Worm (Caenorhabditis elegans) whole organism, late embryonic: ENCODE results near the gene Y75B8A.7.

Source experiments
- C08G9.2 ChIP-seq: sonication (generic microtip); optimal IDR thresholded peaks from 2 replicates; lab custom pipeline; 2016; ENCODE audit warnings: mild to moderate bottlenecking, missing genetic modification characterization, moderate library complexity, missing compliant biosample characterization
- K02D7.2 ChIP-seq: sonication (generic microtip); optimal IDR thresholded peaks from 2 replicates; lab custom pipeline; 2017; ENCODE audit warnings: mild to moderate bottlenecking, missing genetic modification characterization, missing compliant biosample characterization
- Y22D7AL.16 ChIP-seq: sonication (generic microtip); optimal IDR thresholded peaks from 2 replicates; lab custom pipeline; 2016; ENCODE audit warnings: missing genetic modification characterization, missing compliant biosample characterization
- ama-1 ChIP-seq: fragments of 150-350 bp; optimal IDR thresholded peaks from 2 replicates; lab custom pipeline; 2014
- ceh-18 ChIP-seq: sonication (generic microtip); optimal IDR thresholded peaks from 2 replicates; lab custom pipeline; 2016; ENCODE audit warnings: missing genetic modification characterization, missing compliant biosample characterization
- ceh-2 ChIP-seq: sonication (generic microtip); optimal IDR thresholded peaks from 2 replicates; lab custom pipeline; 2016; ENCODE audit warnings: missing genotype, missing genetic modification characterization, missing compliant biosample characterization
- ceh-22 ChIP-seq: sonication (generic microtip); optimal IDR thresholded peaks from 2 replicates; lab custom pipeline; 2017; ENCODE audit warnings: missing biosample characterization, missing genetic modification characterization
- ceh-30 ChIP-seq: fragments of 150-350 bp; optimal IDR thresholded peaks from 2 replicates; lab custom pipeline; 2014; ENCODE audit warnings: missing biosample characterization, missing genetic modification characterization
- ceh-31 ChIP-seq: sonication (generic microtip); optimal IDR thresholded peaks from 2 replicates; lab custom pipeline; 2016; ENCODE audit warnings: missing genetic modification characterization, missing compliant biosample characterization
- ceh-45 ChIP-seq: fragments of 200-800 bp; sonication (Bioruptor generic); IDR thresholded peaks from 2 replicates; pipeline ENCODE4 v1.3.6; 2022; ENCODE audit warnings: missing genetic modification reagents, missing genetic modification characterization, missing compliant biosample characterization
- ceh-6 ChIP-seq: fragments of 200-800 bp; sonication (Bioruptor generic); optimal IDR thresholded peaks from 2 replicates; lab custom pipeline; 2018; ENCODE audit warnings: mild to moderate bottlenecking, missing genetic modification characterization, missing compliant biosample characterization
- che-1 ChIP-seq: sonication (generic microtip); optimal IDR thresholded peaks from 2 replicates; lab custom pipeline; 2016; ENCODE audit warnings: mild to moderate bottlenecking, missing genetic modification characterization, missing compliant biosample characterization
- dmd-4 ChIP-seq: sonication (generic microtip); optimal IDR thresholded peaks from 2 replicates; lab custom pipeline; 2016; ENCODE audit warnings: borderline replicate concordance, missing genetic modification characterization, missing compliant biosample characterization
- dve-1 ChIP-seq: sonication (generic microtip); optimal IDR thresholded peaks from 2 replicates; lab custom pipeline; 2017; ENCODE audit warnings: antibody characterized with exemption, mild to moderate bottlenecking, missing genetic modification characterization, missing compliant biosample characterization
- ets-4 ChIP-seq: sonication (generic microtip); optimal IDR thresholded peaks from 2 replicates; lab custom pipeline; 2016; ENCODE audit warnings: missing genetic modification characterization, missing compliant biosample characterization
- fkh-6 ChIP-seq: sonication (generic microtip); optimal IDR thresholded peaks from 2 replicates; lab custom pipeline; 2016; ENCODE audit warnings: missing genetic modification characterization, missing compliant biosample characterization
- gmeb-2 ChIP-seq: sonication (generic microtip); optimal IDR thresholded peaks from 2 replicates; lab custom pipeline; 2016; ENCODE audit warnings: missing genetic modification characterization, inconsistent platforms, missing compliant biosample characterization
- hlh-13 ChIP-seq: fragments of 200-800 bp; sonication (Bioruptor generic); optimal IDR thresholded peaks from 2 replicates; lab custom pipeline; 2018; ENCODE audit warnings: mild to moderate bottlenecking, missing genetic modification characterization, missing compliant biosample characterization
- hlh-15 ChIP-seq: sonication (generic microtip); optimal IDR thresholded peaks from 2 replicates; lab custom pipeline; 2016; ENCODE audit warnings: missing genetic modification characterization, missing compliant biosample characterization
- lim-6 ChIP-seq: sonication (generic microtip); optimal IDR thresholded peaks from 2 replicates; lab custom pipeline; 2016; ENCODE audit warnings: missing genetic modification characterization, missing compliant biosample characterization
- nhr-11 ChIP-seq: fragments of 150-350 bp; optimal IDR thresholded peaks from 2 replicates; lab custom pipeline; 2014; ENCODE audit warnings: missing biosample characterization, missing genetic modification characterization
- nhr-232 ChIP-seq: sonication (generic microtip); optimal IDR thresholded peaks from 2 replicates; lab custom pipeline; 2016; ENCODE audit warnings: missing genetic modification characterization, missing compliant biosample characterization
- odd-2 ChIP-seq: sonication (generic microtip); optimal IDR thresholded peaks from 2 replicates; lab custom pipeline; 2017; ENCODE audit warnings: antibody characterized with exemption, mild to moderate bottlenecking, missing genetic modification characterization, missing compliant biosample characterization
- pat-9 ChIP-seq: fragments of 200-800 bp; sonication (Bioruptor generic); optimal IDR thresholded peaks from 2 replicates; lab custom pipeline; 2018; ENCODE audit warnings: mild to moderate bottlenecking, missing genetic modification characterization, moderate library complexity, missing compliant biosample characterization
- pha-2 ChIP-seq: sonication (generic microtip); optimal IDR thresholded peaks from 2 replicates; lab custom pipeline; 2017; ENCODE audit warnings: mild to moderate bottlenecking, missing genetic modification characterization, missing compliant biosample characterization
- pha-4 ChIP-seq: fragments of 150-350 bp; optimal IDR thresholded peaks from 2 replicates; lab custom pipeline; 2018; ENCODE audit warnings: missing biosample characterization, missing genetic modification reagents, missing genetic modification characterization
- pros-1 ChIP-seq: fragments of 150-350 bp; optimal IDR thresholded peaks from 2 replicates; lab custom pipeline; 2014; ENCODE audit warnings: missing biosample characterization, missing genetic modification reagents, missing genetic modification characterization
- ref-2 ChIP-seq: sonication (generic microtip); optimal IDR thresholded peaks from 2 replicates; lab custom pipeline; 2016; ENCODE audit warnings: missing genetic modification characterization, missing compliant biosample characterization
- sdc-2 ChIP-seq: sonication (generic microtip); optimal IDR thresholded peaks from 2 replicates; lab custom pipeline; 2016; ENCODE audit warnings: missing genotype, missing genetic modification characterization, missing compliant biosample characterization
- sox-2 ChIP-seq: fragments of 200-800 bp; sonication (Bioruptor generic); IDR thresholded peaks from 2 replicates; pipeline ENCODE4 v1.3.6; 2022; ENCODE audit warnings: missing genetic modification reagents, missing genetic modification characterization, missing compliant biosample characterization
- sox-4 ChIP-seq: sonication (generic microtip); optimal IDR thresholded peaks from 2 replicates; lab custom pipeline; 2017; ENCODE audit warnings: mild to moderate bottlenecking, missing genetic modification characterization, inconsistent platforms, missing compliant biosample characterization
- syd-9 ChIP-seq: sonication (generic microtip); optimal IDR thresholded peaks from 2 replicates; lab custom pipeline; 2016; ENCODE audit warnings: mild to moderate bottlenecking, missing genetic modification characterization, moderate library complexity, missing compliant biosample characterization
- tbx-7 ChIP-seq: sonication (generic microtip); optimal IDR thresholded peaks from 2 replicates; lab custom pipeline; 2016; ENCODE audit warnings: missing genotype, missing genetic modification characterization, missing compliant biosample characterization
- unc-42 ChIP-seq: sonication (generic microtip); optimal IDR thresholded peaks from 2 replicates; lab custom pipeline; 2016; ENCODE audit warnings: missing genotype, missing genetic modification characterization, missing compliant biosample characterization
- zip-5 ChIP-seq: sonication (generic microtip); optimal IDR thresholded peaks from 2 replicates; lab custom pipeline; 2016; ENCODE audit warnings: missing genetic modification characterization, missing compliant biosample characterization

Gene Y75B8A.7

ce11 chrIII:12123427-12123826, 29.3 kb upstream of the Y75B8A.7 start:
- TF ChIP-seq ama-1, result no peak
- TF ChIP-seq ceh-31 (tag; lab: Kevin White, UChicago), result no peak
- no peak for TF ChIP-seq hlh-15 (tag; lab: Kevin White, UChicago)
- no peak for TF ChIP-seq ceh-30 (tag; lab: Kevin White, UChicago)
- TF ChIP-seq ceh-45 (GFP tag; lab: Robert Waterston, UW), result no peak
- no peak for TF ChIP-seq Y22D7AL.16 (tag; lab: Kevin White, UChicago)
- no peak for TF ChIP-seq fkh-6 (tag; lab: Kevin White, UChicago)
- no peak for TF ChIP-seq pha-4 (tag; lab: Kevin White, UChicago)
- no peak for TF ChIP-seq nhr-232 (tag; lab: Kevin White, UChicago)
- TF ChIP-seq tbx-7 (tag; lab: Kevin White, UChicago), result no peak
- no peak for TF ChIP-seq lim-6 (tag; lab: Kevin White, UChicago)
- TF ChIP-seq ceh-22, result no peak
- no peak for TF ChIP-seq che-1 (tag; lab: Kevin White, UChicago)

- TF ChIP-seq ref-2 (tag; lab: Kevin White, UChicago), result no peak
- TF ChIP-seq sdc-2 (tag; lab: Kevin White, UChicago), result no peak
- TF ChIP-seq nhr-11, result no peak
- no peak for TF ChIP-seq Y22D7AL.16 (tag; lab: Kevin White, UChicago)
- TF ChIP-seq ceh-2, result no peak
- no peak for TF ChIP-seq sox-4 (tag; lab: Kevin White, UChicago)
- no peak for TF ChIP-seq pha-2
- TF ChIP-seq hlh-13 (GFP tag; lab: Kevin White, UChicago), result no peak
- no peak for TF ChIP-seq K02D7.2
- no peak for TF ChIP-seq gmeb-2
- no peak for TF ChIP-seq dmd-4 (tag; lab: Kevin White, UChicago)
- TF ChIP-seq syd-9 (tag; lab: Kevin White, UChicago), result no peak
- no peak for TF ChIP-seq ceh-6 (GFP tag; lab: Kevin White, UChicago)
- no peak for TF ChIP-seq ceh-18 (tag; lab: Kevin White, UChicago)
- TF ChIP-seq C08G9.2 (tag; lab: Kevin White, UChicago), result no peak
These were observed 28.3 kb upstream of the Y75B8A.7 start for ce11 chrIII:12124392-12124791.

ce11 chrIII:12130052-12130451, 22.6 kb upstream of the Y75B8A.7 start, which contains the start of gene Y75B8A.6:
Gene Y75B8A.6, minus strand, starts transcription at chrIII:12130343.
- TF ChIP-seq odd-2 (tag; lab: Kevin White, UChicago), result no peak
- no peak for TF ChIP-seq pat-9 (tag; lab: Kevin White, UChicago)

ce11 chrIII:12130769-12131168, 21.9 kb upstream of the Y75B8A.7 start:
- peak; percentile 79 for TF ChIP-seq unc-42 (tag; lab: Kevin White, UChicago)
- TF ChIP-seq sox-2, result no peak
- no peak for TF ChIP-seq pat-9 (tag; lab: Kevin White, UChicago)
- TF ChIP-seq ets-4 (tag; lab: Kevin White, UChicago), result no peak

- TF ChIP-seq dve-1, result peak; percentile 98
- no peak for TF ChIP-seq C08G9.2 (tag; lab: Kevin White, UChicago)
- TF ChIP-seq zip-5 (tag; lab: Kevin White, UChicago), result no peak
- peak; percentile 27 for TF ChIP-seq K02D7.2
- TF ChIP-seq pros-1 (tag; lab: Kevin White, UChicago), result no peak
- TF ChIP-seq Y22D7AL.16 (tag; lab: Kevin White, UChicago), result no peak
- TF ChIP-seq che-1 (tag; lab: Kevin White, UChicago), result no peak
These were observed 20.9 kb upstream of the Y75B8A.7 start for ce11 chrIII:12131751-12132150.
